Fruit fly (Drosophila melanogaster): ENCODE results near the gene Cp19.

DNA sequence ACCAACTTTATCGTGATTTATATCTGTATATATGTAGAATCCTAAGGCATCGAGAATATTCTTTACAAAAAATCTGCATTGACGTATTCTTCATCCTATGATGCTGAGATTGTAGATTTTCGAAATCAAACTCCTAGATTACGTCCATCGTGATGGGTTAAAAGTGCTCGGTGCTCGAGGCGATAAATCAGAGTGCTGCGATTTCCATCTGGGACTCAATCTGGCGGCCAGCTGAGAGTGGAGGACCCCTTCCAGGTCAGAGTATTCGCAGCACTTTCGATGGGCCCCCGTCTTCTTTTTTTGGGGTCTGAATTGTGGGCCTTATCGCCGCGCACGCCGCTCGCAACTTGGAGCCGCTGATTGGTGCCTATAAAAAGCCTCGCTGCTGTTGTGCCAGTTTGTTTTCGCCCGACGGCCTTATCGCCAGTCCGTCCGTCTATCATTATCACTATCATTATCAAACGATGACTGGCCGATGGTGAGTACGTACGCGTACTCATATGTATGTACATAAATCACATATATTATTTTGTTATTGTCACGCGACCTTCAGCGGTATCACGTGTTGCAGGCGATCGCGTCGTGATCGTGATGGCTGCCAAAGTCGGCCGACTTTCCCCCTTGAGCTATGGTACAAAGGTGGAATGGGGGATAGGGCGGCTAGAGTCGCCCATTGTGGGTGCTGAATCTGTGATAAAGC, 24.8 kb upstream of the Cp19 start:
- TF ChIP-seq ttk (optimal IDR thresholded peaks at IDR 0.05) (no peak), psq (optimal IDR thresholded peaks at IDR 0.05) (no peak), h (optimal IDR thresholded peaks at IDR 0.05) (no peak), Sin3A (optimal IDR thresholded peaks at IDR 0.05) (no peak), insv (optimal IDR thresholded peaks at IDR 0.05) (no peak)

All from Kc167 (cell line).